Worm (Caenorhabditis elegans): Measurements from ENCODE around the gene srz-6.
"Not testable (repeated sequence)": the region's sequence is repeated elsewhere in the genome, so short reads cannot be mapped to it uniquely, and the experiment has no call there.

Gene srz-6

ce11 chrII:12507038-12507437 is 15.0 kb downstream of the srz-6 start, which contains the start of gene srh-68:
Gene srh-68, plus strand, starts transcription at chrII:12507338.
- TF ChIP-seq him-1 (tag; optimal IDR thresholded peaks at IDR 0.05) (no peak), dao-5 (tag; optimal IDR thresholded peaks at IDR 0.05) (no peak), W03F9.2 (tag; optimal IDR thresholded peaks at IDR 0.05) (no peak)

DNA sequence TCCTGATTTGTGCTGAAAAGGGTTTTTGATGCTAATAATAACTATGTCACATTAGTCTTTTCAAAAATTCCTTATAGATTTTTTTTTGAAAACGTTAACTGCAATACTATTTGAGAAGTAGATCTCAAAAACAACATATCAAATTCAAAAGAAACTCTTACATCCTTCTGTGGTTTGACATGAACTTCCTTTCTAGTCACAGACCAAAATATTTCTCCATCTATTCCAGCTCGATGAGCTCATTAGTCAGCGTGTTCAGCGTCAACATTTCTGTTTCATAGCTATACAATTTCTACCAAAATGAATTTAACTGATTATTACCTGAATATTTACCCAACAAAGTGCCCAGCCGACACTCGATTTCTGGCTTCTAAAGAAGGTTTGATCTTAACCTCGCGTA is 16.6 kb downstream of the srz-6 start, which contains the start of gene srh-67:
Gene srh-67, plus strand, starts transcription at position 301 of the 400 bp plus-strand sequence.
- TF ChIP-seq dao-5 (tag; optimal IDR thresholded peaks at IDR 0.05), result no peak
- TF ChIP-seq him-1 (tag; optimal IDR thresholded peaks at IDR 0.05), result no peak
- TF ChIP-seq W03F9.2 (tag; optimal IDR thresholded peaks at IDR 0.05), result no peak

DNA sequence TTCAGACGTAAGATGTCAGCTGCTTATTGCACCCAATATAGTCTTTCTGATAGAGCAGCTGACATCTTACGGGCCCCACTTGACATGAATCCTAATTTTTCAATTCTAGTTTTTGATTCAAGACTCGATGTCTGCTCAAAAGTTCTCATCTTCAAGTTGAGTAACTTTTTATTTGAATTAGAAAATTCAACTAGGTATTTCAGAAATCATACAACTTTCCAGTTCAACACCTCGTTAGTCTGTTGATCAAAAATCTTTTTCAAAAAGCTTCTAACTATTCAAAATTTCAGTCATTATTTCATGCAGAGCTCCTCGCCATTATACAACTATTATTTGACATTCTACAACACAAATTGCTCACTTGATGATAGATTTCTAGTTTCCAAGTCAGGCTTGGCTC is 19.8 kb downstream of the srz-6 start, which contains the start of gene srh-73:
Gene srh-73, plus strand, starts transcription at position 301 of the 400 bp plus-strand sequence.
- TF ChIP-seq W03F9.2 (tag; optimal IDR thresholded peaks at IDR 0.05) (no peak), dao-5 (tag; optimal IDR thresholded peaks at IDR 0.05) (no peak), him-1 (tag; optimal IDR thresholded peaks at IDR 0.05) (no peak)

DNA sequence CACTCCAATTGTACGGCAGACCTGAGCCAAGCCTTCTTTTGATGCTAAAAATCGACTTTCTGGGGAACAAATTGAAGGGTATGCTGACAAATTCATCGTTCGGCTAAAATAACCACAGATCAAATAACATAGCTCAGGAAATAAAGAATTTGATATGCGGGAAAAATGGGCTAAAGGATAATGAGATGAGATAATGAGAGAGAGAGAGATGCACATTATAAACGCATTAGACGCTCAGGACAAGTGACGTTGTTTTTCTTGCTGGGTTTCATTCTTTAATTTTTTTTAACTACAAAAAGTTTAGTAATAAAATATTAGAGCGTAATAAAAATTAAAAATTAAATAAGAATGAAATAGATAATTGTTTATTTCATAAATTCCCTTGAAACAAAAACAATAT is 22.6 kb downstream of the srz-6 start, which contains the start of gene srh-69:
Gene srh-69, minus strand, starts transcription at position 101 of the 400 bp plus-strand sequence.
- no peak for TF ChIP-seq dao-5 (tag; optimal IDR thresholded peaks at IDR 0.05)
- TF ChIP-seq him-1 (tag; optimal IDR thresholded peaks at IDR 0.05), result no peak
- TF ChIP-seq W03F9.2 (tag; optimal IDR thresholded peaks at IDR 0.05), result no peak

DNA sequence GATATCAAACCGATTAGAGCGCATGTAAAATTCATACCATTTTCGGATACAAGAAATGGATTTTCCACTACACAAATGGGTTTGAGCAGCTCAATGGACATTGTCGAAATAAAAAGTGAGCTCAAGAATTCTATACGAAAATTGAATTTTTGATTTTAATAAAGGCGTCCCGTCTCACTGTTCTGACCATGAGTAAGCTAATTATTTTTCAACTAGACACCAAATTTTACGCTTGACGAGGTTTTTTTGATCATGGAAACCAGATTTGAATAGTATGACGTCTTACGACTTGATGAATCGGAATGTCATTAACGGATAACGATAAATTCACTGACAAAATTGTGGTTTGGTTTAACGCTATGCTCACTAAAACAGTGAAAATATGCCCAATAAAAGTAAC is 24.3 kb downstream of the srz-6 start, which contains the start of gene srh-61:
Gene srh-61, minus strand, starts transcription at position 101 of the 400 bp plus-strand sequence.
- TF ChIP-seq him-1 (tag; optimal IDR thresholded peaks at IDR 0.05) (no peak), W03F9.2 (tag; optimal IDR thresholded peaks at IDR 0.05) (no peak), dao-5 (tag; optimal IDR thresholded peaks at IDR 0.05) (no peak)

- TF ChIP-seq him-1 (tag; optimal IDR thresholded peaks at IDR 0.05) (no peak), dao-5 (tag; optimal IDR thresholded peaks at IDR 0.05) (no peak), W03F9.2 (tag; optimal IDR thresholded peaks at IDR 0.05) (no peak)
Measured at ce11 chrII:12518008-12518407, 26.0 kb downstream of the srz-6 start.

- TF ChIP-seq dao-5 (tag; optimal IDR thresholded peaks at IDR 0.05) (no peak), W03F9.2 (tag; optimal IDR thresholded peaks at IDR 0.05) (no peak), him-1 (tag; optimal IDR thresholded peaks at IDR 0.05) (no peak)
Measured at ce11 chrII:12518809-12519344, 26.8 kb downstream of the srz-6 start, which contains the start of gene srh-70. Gene srh-70, minus strand, starts transcription at chrII:12518859.

- no peak for TF ChIP-seq dao-5 (tag; optimal IDR thresholded peaks at IDR 0.05)
Measured at ce11 chrII:12519616-12520015, 27.6 kb downstream of the srz-6 start, which contains the start of gene ceh-99. Gene ceh-99, plus strand, starts transcription at chrII:12519981.

ce11 chrII:12525526-12525925 is 33.5 kb downstream of the srz-6 start, which contains the start of gene srx-118:
Gene srx-118, plus strand, starts transcription at chrII:12525826.
- TF ChIP-seq him-1 (tag; optimal IDR thresholded peaks at IDR 0.05) (no peak), W03F9.2 (tag; optimal IDR thresholded peaks at IDR 0.05) (no peak), dao-5 (tag; optimal IDR thresholded peaks at IDR 0.05) (no peak)

DNA sequence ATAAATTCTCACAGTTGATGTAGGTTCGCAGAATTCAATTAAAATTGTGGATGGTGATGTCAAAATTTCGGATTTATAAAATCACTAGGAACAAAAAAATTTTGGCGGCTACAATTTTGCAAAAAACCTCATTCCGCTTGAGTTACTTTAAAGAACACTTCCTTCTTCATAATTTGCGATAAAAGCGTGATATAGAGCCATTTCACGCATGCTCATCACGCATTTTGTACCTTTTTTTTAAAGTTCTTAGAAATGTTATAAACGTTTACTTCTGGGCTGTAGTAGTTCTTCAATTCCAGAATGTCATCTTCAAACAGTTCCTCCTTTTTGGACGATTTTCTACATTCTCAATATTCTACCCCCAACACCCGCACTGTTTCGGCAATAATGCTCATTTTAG is 35.9 kb downstream of the srz-6 start, which contains the start of gene srx-119:
Gene srx-119, plus strand, starts transcription at position 301 of the 400 bp plus-strand sequence.
- TF ChIP-seq dao-5 (tag; optimal IDR thresholded peaks at IDR 0.05) (no peak), W03F9.2 (tag; optimal IDR thresholded peaks at IDR 0.05) (no peak)

DNA sequence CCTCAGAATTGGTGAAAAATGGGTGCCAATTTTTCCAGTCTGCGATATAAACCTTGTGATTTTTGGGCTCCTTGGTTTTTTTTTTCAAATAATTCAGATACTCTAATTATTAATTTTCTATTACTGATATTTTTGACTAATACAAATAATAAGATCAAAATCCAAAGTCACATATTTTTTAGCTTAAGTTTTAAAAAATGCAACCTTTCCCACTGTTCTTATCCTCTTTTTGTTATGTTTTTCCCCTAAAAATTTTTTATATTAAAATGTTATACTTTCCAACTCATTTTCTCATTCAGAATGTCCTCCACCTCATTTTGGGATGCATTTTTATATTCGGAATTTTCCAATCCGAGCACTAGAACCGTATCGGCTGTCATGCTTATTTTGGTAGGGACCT is 38.9 kb downstream of the srz-6 start, which contains the start of gene srx-120:
Gene srx-120, plus strand, starts transcription at position 301 of the 400 bp plus-strand sequence.
- TF ChIP-seq him-1 (tag; optimal IDR thresholded peaks at IDR 0.05), result no peak
- TF ChIP-seq dao-5 (tag; optimal IDR thresholded peaks at IDR 0.05), result no peak
- no peak for TF ChIP-seq W03F9.2 (tag; optimal IDR thresholded peaks at IDR 0.05)

DNA sequence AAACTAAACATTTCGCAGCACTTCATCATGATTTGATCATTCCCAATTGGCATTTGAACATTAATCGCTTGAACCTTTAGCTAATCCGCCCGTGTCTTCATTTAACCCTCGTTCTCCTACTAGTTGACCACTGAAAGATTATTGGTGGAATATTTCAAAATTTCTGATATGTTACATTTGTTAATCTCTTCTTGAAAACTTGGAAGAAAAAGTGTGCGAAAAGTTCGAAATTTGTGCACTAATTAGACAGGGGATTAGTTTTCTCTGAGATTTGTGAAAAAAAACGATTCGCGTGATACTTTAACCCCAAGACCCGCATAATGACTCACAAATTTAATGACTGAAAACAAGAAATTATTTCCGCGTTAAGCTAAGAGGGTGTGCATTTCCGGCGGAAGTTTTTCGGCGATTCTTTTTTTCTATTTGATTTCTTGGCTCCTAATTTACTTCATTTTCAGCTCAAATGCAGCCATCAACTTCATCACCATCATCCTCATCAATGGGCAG is 43.3 kb downstream of the srz-6 start, which contains the start of gene nimk-1:
Gene nimk-1, plus strand, starts transcription at position 457 of the 507 bp plus-strand sequence.
- TF ChIP-seq W03F9.2 (tag; optimal IDR thresholded peaks at IDR 0.05), result no peak
- TF ChIP-seq dao-5 (tag; optimal IDR thresholded peaks at IDR 0.05), result no peak
- no peak for TF ChIP-seq him-1 (tag; optimal IDR thresholded peaks at IDR 0.05)

DNA sequence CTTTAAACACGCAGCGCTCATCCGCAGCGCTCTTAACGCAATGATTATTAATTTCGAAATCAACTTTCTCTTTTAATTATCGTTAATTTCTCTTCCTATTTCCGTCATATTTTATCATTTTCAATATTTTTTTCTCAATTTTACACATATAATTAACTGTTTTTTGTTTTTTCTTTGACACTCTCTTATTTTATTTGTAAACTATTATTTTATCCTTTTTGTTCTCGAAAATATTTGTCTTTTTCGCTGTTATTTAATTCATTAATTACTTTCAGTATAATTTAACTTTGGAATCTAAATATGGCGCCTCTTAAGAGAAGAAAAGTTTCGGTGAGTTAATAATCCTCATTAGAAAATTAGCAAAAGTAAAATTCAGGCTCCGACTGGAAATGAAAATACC is 44.2 kb downstream of the srz-6 start, which contains the start of gene F49C5.3:
Gene F49C5.3, plus strand, starts transcription at position 301 of the 400 bp plus-strand sequence.
- TF ChIP-seq W03F9.2, him-1, dao-5 (tag; optimal IDR thresholded peaks at IDR 0.05): not testable (repeated sequence)

DNA sequence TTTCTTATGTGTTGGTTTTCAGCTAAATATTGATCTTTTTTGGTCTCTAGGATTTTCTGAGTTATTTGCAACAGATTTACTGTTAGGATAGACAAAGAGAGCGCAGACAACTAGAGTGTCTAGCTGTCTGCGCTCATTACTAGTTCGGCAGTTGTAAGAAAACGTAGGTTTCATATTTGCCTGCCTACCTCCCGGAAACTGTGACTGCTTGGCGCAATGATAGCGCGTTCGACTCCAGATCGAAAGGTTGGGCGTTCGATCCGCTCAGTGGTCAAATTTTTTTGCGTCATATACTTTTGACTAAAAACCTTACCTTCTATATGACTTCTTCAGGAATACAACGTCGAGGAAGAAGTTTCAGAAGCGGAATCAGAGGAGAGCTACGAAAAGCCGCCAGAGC is 47.4 kb downstream of the srz-6 start:
- TF ChIP-seq dao-5 (tag; optimal IDR thresholded peaks at IDR 0.05) (no peak), him-1 (tag; optimal IDR thresholded peaks at IDR 0.05) (no peak), W03F9.2 (tag; optimal IDR thresholded peaks at IDR 0.05) (no peak)
